Worm (Caenorhabditis elegans) whole organism, mixed stage, embryonic: ENCODE results near the gene C55A6.4.
"Not testable (repeated sequence)": the region's sequence is repeated elsewhere in the genome, so short reads cannot be mapped to it uniquely, and the experiment has no call there.

Source experiments
- ceh-43 ChIP-seq: fragments of 200-800 bp; sonication (Bioruptor generic); optimal IDR thresholded peaks from 2 replicates; lab custom pipeline; 2018; ENCODE audit warnings: mild to moderate bottlenecking, missing genetic modification characterization, moderate library complexity, missing compliant biosample characterization
- elt-1 ChIP-seq: sonication (generic microtip); optimal IDR thresholded peaks from 2 replicates; lab custom pipeline; 2017; ENCODE audit warnings: missing genetic modification characterization, mild to moderate bottlenecking, missing compliant biosample characterization, antibody characterized with exemption, moderate library complexity, borderline replicate concordance; ENCODE audit not compliant: insufficient read depth
- lsy-2 ChIP-seq: fragments of 150-350 bp; optimal IDR thresholded peaks from 2 replicates; lab custom pipeline; 2014; ENCODE audit warnings: missing biosample characterization, missing genetic modification characterization
- mls-2 ChIP-seq: sonication (generic microtip); optimal IDR thresholded peaks from 2 replicates; lab custom pipeline; 2016; ENCODE audit warnings: mild to moderate bottlenecking, missing genetic modification characterization, moderate library complexity, missing compliant biosample characterization
- nhr-237 ChIP-seq: fragments of 150-350 bp; optimal IDR thresholded peaks from 2 replicates; lab custom pipeline; 2014; ENCODE audit warnings: missing biosample characterization, missing genetic modification characterization

DNA sequence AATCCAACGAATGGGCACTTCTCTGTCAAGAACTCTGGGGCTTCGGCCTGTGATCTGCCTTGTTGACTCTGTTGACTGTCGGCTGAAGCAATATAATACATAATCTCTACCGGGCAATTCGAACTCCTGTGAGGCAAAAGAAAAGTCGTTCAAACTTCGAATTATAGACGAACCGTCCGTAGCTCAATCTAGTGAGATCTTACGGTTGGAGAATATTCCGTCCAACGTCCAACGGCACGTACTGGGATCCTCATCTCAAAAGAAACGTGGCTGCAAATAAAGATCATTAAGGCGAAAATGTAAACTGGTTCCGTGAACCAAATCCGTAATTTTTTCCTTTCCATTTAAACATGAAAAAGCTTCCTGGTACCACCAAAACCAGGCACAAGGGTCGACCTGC lies 37.0 kb downstream of the C55A6.4 start, which contains the start of gene T11F9.14:
- not testable (repeated sequence) for TF ChIP-seq ceh-43 (GFP tag; lab: Kevin White, UChicago); lsy-2; mls-2 (tag; lab: Kevin White, UChicago); nhr-237; elt-1 (tag; lab: Kevin White, UChicago)
